Fruit fly (Drosophila melanogaster) whole organism, embryonic: ENCODE data around the gene CG46440.
A peak's percentile ranks its signal among the peaks of the same experiment; 100 is the strongest.

Experiments used
- B-H1 ChIP-seq: fragments of 200-800 bp; sonication (Bioruptor generic); IDR thresholded peaks from 3 replicates; pipeline ENCODE4 v1.3.6; 2022; ENCODE audit warnings: missing biosample characterization, missing genetic modification characterization
- BEAF-32 ChIP-seq: fragments of 200-800 bp; sonication (Bioruptor generic); optimal IDR thresholded peaks from 3 replicates; lab custom pipeline; 2017; ENCODE audit warnings: missing biosample characterization, missing genetic modification characterization, mild to moderate bottlenecking, moderate library complexity, missing genetic modification reagents
- C15 ChIP-seq: fragments of 200-800 bp; sonication (Bioruptor generic); IDR thresholded peaks from 3 replicates; pipeline ENCODE4 v1.3.6; 2022; ENCODE audit warnings: missing biosample characterization, missing genetic modification characterization
- CG10209 ChIP-seq: fragments of 200-800 bp; sonication (Bioruptor generic); optimal IDR thresholded peaks from 3 replicates; lab custom pipeline; 2017; ENCODE audit warnings: missing biosample characterization, mild to moderate bottlenecking, missing genetic modification characterization, missing genetic modification reagents
- CG10267 ChIP-seq: fragments of 200-800 bp; sonication (Bioruptor generic); optimal IDR thresholded peaks from 2 replicates; lab custom pipeline; 2018; ENCODE audit warnings: missing biosample characterization, mild to moderate bottlenecking, missing genetic modification characterization, moderate library complexity
- CG10654 ChIP-seq: fragments of 200-800 bp; sonication (Bioruptor generic); optimal IDR thresholded peaks from 2 replicates; lab custom pipeline; 2016; ENCODE audit warnings: missing biosample characterization, missing genetic modification characterization
- CG12104 ChIP-seq: fragments of 200-800 bp; sonication (Bioruptor generic); optimal IDR thresholded peaks from 3 replicates; lab custom pipeline; 2016; ENCODE audit warnings: missing biosample characterization, missing genetic modification characterization
- CG15073 ChIP-seq: fragments of 200-800 bp; sonication (Bioruptor generic); optimal IDR thresholded peaks from 2 replicates; lab custom pipeline; 2016; ENCODE audit warnings: missing biosample characterization, missing genetic modification characterization
- CG15601 ChIP-seq: fragments of 200-800 bp; sonication (Bioruptor generic); optimal IDR thresholded peaks from 3 replicates; lab custom pipeline; 2019; ENCODE audit warnings: missing biosample characterization, mild to moderate bottlenecking, missing genetic modification characterization, moderate library complexity
- CG1603 ChIP-seq: fragments of 200-800 bp; sonication (Bioruptor generic); optimal IDR thresholded peaks from 2 replicates; lab custom pipeline; 2019; ENCODE audit warnings: missing biosample characterization, mild to moderate bottlenecking, missing genetic modification characterization, moderate library complexity
- CG2120 ChIP-seq: fragments of 200-800 bp; sonication (Bioruptor generic); optimal IDR thresholded peaks from 3 replicates; lab custom pipeline; 2016; ENCODE audit warnings: missing biosample characterization, missing genetic modification characterization
- CG30431 ChIP-seq: fragments of 200-800 bp; sonication (Bioruptor generic); optimal IDR thresholded peaks from 2 replicates; lab custom pipeline; 2017; ENCODE audit warnings: missing biosample characterization, missing genetic modification characterization
- CG31224 ChIP-seq: fragments of 200-800 bp; sonication (Bioruptor generic); IDR thresholded peaks from 2 replicates; pipeline ENCODE4 v1.3.6; 2022; ENCODE audit warnings: missing biosample characterization, missing genetic modification characterization
- CG3281 ChIP-seq: fragments of 200-800 bp; sonication (Bioruptor generic); optimal IDR thresholded peaks from 3 replicates; lab custom pipeline; 2017; ENCODE audit warnings: missing biosample characterization, mild to moderate bottlenecking, missing genetic modification characterization
- CG4424 ChIP-seq: fragments of 200-800 bp; sonication (Bioruptor generic); optimal IDR thresholded peaks from 3 replicates; lab custom pipeline; 2016; ENCODE audit warnings: missing biosample characterization, missing genetic modification characterization
- CG8924 ChIP-seq: fragments of 200-800 bp; optimal IDR thresholded peaks from 3 replicates; lab custom pipeline; 2019; ENCODE audit warnings: missing biosample characterization, mild to moderate bottlenecking, missing genetic modification characterization, moderate library complexity
- CG9817 ChIP-seq: fragments of 200-800 bp; sonication (Bioruptor generic); optimal IDR thresholded peaks from 2 replicates; lab custom pipeline; 2018; ENCODE audit warnings: missing biosample characterization, mild to moderate bottlenecking, missing genetic modification characterization, moderate library complexity
- Dbx ChIP-seq: fragments of 200-800 bp; sonication (Bioruptor generic); IDR thresholded peaks from 3 replicates; pipeline ENCODE4 v1.3.6; 2022; ENCODE audit warnings: missing biosample characterization, missing genetic modification characterization
- Dfd ChIP-seq, 2 experiments: fragments of >200 bp; optimal IDR thresholded peaks; 2 replicates each; lab custom pipeline; 2017; ENCODE audit warnings: missing biosample characterization in 2 of 2, missing genetic modification characterization in 2 of 2
- Dip2 ChIP-seq: fragments of 200-800 bp; sonication (Bioruptor generic); IDR thresholded peaks from 2 replicates; pipeline ENCODE4 v1.3.6; 2022; ENCODE audit warnings: missing biosample characterization, missing genetic modification characterization
- E2f2 ChIP-seq: fragments of 200-800 bp; sonication (Bioruptor generic); IDR thresholded peaks from 2 replicates; pipeline ENCODE4 v1.3.6; 2022; ENCODE audit warnings: missing biosample characterization, missing genetic modification characterization
- Elba2 ChIP-seq: fragments of 200-800 bp; sonication (Bioruptor generic); optimal IDR thresholded peaks from 3 replicates; lab custom pipeline; 2016; ENCODE audit warnings: missing biosample characterization, missing genetic modification characterization
- Fer2 ChIP-seq: fragments of 200-800 bp; sonication (Bioruptor generic); optimal IDR thresholded peaks from 2 replicates; lab custom pipeline; 2018; ENCODE audit warnings: missing biosample characterization, mild to moderate bottlenecking, missing genetic modification characterization, moderate library complexity
- GATAe ChIP-seq: fragments of 200-800 bp; sonication (Bioruptor generic); conservative IDR thresholded peaks from 2 replicates; pipeline ENCODE4 v1.3.6; 2022; ENCODE audit warnings: missing biosample characterization, missing genetic modification characterization
- Lim3 ChIP-seq: fragments of 200-800 bp; sonication (Bioruptor generic); IDR thresholded peaks from 2 replicates; pipeline ENCODE4 v1.3.6; 2022; ENCODE audit warnings: missing biosample characterization, missing genetic modification characterization
- Rfx ChIP-seq: fragments of 200-800 bp; sonication (Bioruptor generic); IDR thresholded peaks from 2 replicates; pipeline ENCODE4 v1.3.6; 2022; ENCODE audit warnings: missing biosample characterization, missing genetic modification characterization
- Sin3A ChIP-seq: fragments of >200 bp; optimal IDR thresholded peaks from 2 replicates; lab custom pipeline; 2018
- Tbp ChIP-seq: fragments of >200 bp; optimal IDR thresholded peaks from 2 replicates; lab custom pipeline; 2018; ENCODE audit warnings: missing biosample characterization, missing genetic modification characterization
- Xbp1 ChIP-seq: fragments of 200-800 bp; sonication (Bioruptor generic); optimal IDR thresholded peaks from 3 replicates; lab custom pipeline; 2016; ENCODE audit warnings: missing biosample characterization, mild to moderate bottlenecking, missing genetic modification characterization
- ap ChIP-seq: fragments of 200-800 bp; sonication (Bioruptor generic); IDR thresholded peaks from 2 replicates; pipeline ENCODE4 v1.3.6; 2022; ENCODE audit warnings: missing biosample characterization, missing genetic modification characterization
- ara ChIP-seq: fragments of 200-800 bp; sonication (Bioruptor generic); IDR thresholded peaks from 2 replicates; pipeline ENCODE4 v1.3.6; 2022; ENCODE audit warnings: missing biosample characterization, missing genetic modification characterization
- btn ChIP-seq: fragments of 200-800 bp; sonication (Bioruptor generic); optimal IDR thresholded peaks from 2 replicates; lab custom pipeline; 2016; ENCODE audit warnings: missing biosample characterization, missing genetic modification characterization
- cg ChIP-seq: fragments of 200-800 bp; sonication (Bioruptor generic); optimal IDR thresholded peaks from 3 replicates; lab custom pipeline; 2019; ENCODE audit warnings: missing biosample characterization, mild to moderate bottlenecking, missing genetic modification characterization, moderate library complexity
- chinmo ChIP-seq: fragments of 200-800 bp; sonication (Bioruptor generic); IDR thresholded peaks from 4 replicates; pipeline ENCODE4 v1.3.6; 2022; ENCODE audit warnings: missing biosample characterization, missing genetic modification characterization; ENCODE audit not compliant: partially characterized antibody
- cwo ChIP-seq: fragments of 200-800 bp; sonication (Bioruptor generic); optimal IDR thresholded peaks from 3 replicates; lab custom pipeline; 2017; ENCODE audit warnings: missing biosample characterization, missing genetic modification characterization, mild to moderate bottlenecking, moderate library complexity, missing genetic modification reagents
- gem ChIP-seq: fragments of 200-800 bp; sonication (Bioruptor generic); optimal IDR thresholded peaks from 2 replicates; lab custom pipeline; 2019; ENCODE audit warnings: missing biosample characterization, mild to moderate bottlenecking, missing genetic modification characterization, moderate library complexity
- gt ChIP-seq: fragments of 200-800 bp; sonication (Bioruptor generic); IDR thresholded peaks from 2 replicates; pipeline ENCODE4 v1.3.6; 2022; ENCODE audit warnings: missing biosample characterization, missing genetic modification characterization
- ham ChIP-seq: fragments of 200-800 bp; sonication (Bioruptor generic); IDR thresholded peaks from 2 replicates; pipeline ENCODE4 v1.3.6; 2022; ENCODE audit warnings: missing biosample characterization, missing genetic modification characterization
- hb ChIP-seq: fragments of 200-800 bp; sonication (Bioruptor generic); IDR thresholded peaks from 3 replicates; pipeline ENCODE4 v1.3.6; 2022; ENCODE audit warnings: missing biosample characterization, missing genetic modification characterization; ENCODE audit not compliant: partially characterized antibody
- kay ChIP-seq: fragments of 200-800 bp; sonication (Bioruptor generic); optimal IDR thresholded peaks from 2 replicates; lab custom pipeline; 2016; ENCODE audit warnings: missing biosample characterization, missing genetic modification characterization
- lab ChIP-seq: fragments of 200-800 bp; sonication (Bioruptor generic); optimal IDR thresholded peaks from 3 replicates; lab custom pipeline; 2017; ENCODE audit warnings: missing biosample characterization, missing genetic modification characterization, mild to moderate bottlenecking, moderate library complexity, missing genetic modification reagents
- lmd ChIP-seq: fragments of 200-800 bp; sonication (Bioruptor generic); IDR thresholded peaks from 2 replicates; pipeline ENCODE4 v1.3.6; 2022; ENCODE audit warnings: missing biosample characterization, missing genetic modification characterization
- nau ChIP-seq: fragments of 200-800 bp; sonication (Bioruptor generic); optimal IDR thresholded peaks from 3 replicates; lab custom pipeline; 2017; ENCODE audit warnings: missing biosample characterization, mild to moderate bottlenecking, missing genetic modification characterization, missing genetic modification reagents
- pan ChIP-seq, 4 experiments: fragments of >200 bp in 3 of 4; fragments of 200-800 bp in 1 of 4; sonication (Bioruptor generic) in 1 of 4; optimal IDR thresholded peaks in 3 of 4; IDR thresholded peaks in 1 of 4; 2 replicates each; pipeline versions ENCODE4 v1.3.6 to Lab custom; 2017 to 2022; ENCODE audit warnings: missing biosample characterization in 2 of 4, missing genetic modification characterization in 2 of 4, mixed read lengths in 1 of 4
- pita ChIP-seq: fragments of 200-800 bp; sonication (Bioruptor generic); optimal IDR thresholded peaks from 2 replicates; lab custom pipeline; 2017; ENCODE audit warnings: missing biosample characterization, mild to moderate bottlenecking, missing genetic modification characterization
- rib ChIP-seq: fragments of 200-800 bp; sonication (Bioruptor generic); IDR thresholded peaks from 2 replicates; pipeline ENCODE4 v1.3.6; 2022; ENCODE audit warnings: missing biosample characterization, missing genetic modification characterization
- salm ChIP-seq: fragments of 200-800 bp; sonication (Bioruptor generic); optimal IDR thresholded peaks from 2 replicates; lab custom pipeline; 2018; ENCODE audit warnings: missing biosample characterization, mild to moderate bottlenecking, missing genetic modification characterization
- tll ChIP-seq, 2 experiments: fragments of 200-800 bp in 1 of 2; fragments of >200 bp in 1 of 2; sonication (Bioruptor generic) in 1 of 2; optimal IDR thresholded peaks; 2 replicates each; lab custom pipeline; 2017 to 2019; ENCODE audit warnings: missing biosample characterization in 2 of 2, missing genetic modification characterization in 2 of 2, mild to moderate bottlenecking in 1 of 2, moderate library complexity in 1 of 2
- trh ChIP-seq: fragments of 200-800 bp; sonication (Bioruptor generic); optimal IDR thresholded peaks from 2 replicates; lab custom pipeline; 2016; ENCODE audit warnings: missing biosample characterization, missing genetic modification characterization

Gene CG46440

DNA sequence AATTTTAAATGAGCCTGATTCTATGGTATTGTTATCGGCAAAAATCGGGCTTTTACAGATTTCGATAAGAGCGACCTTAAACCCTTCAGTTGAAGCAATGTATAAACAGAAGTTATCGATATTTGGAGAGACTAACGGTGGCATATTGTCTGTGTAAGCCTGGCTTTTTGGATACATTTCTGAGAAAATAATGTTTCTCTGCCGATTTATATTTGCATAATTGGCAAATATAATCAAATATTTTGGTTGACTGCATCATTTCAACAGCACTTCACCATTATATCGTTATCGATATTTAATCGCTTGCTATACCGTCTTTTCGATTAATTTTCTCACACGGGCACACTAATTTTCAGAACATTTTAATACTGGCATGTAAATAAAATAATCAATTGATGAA, 12.2 kb upstream of the CG46440 start, which contains the start of gene CG16952 (continued):
- peak; percentile 65 for TF ChIP-seq E2f2 (GFP tag; lab: Robert Waterston, UW)
- TF ChIP-seq Tbp (GFP tag; lab: Kevin White, UChicago), result no peak
- no peak for TF ChIP-seq CG4424
- TF ChIP-seq cg (GFP tag; lab: Kevin White, UChicago), result no peak
- no peak for TF ChIP-seq ara (GFP tag; lab: Robert Waterston, UW)
- TF ChIP-seq CG10654 (GFP tag; lab: Kevin White, UChicago), result no peak
- no peak for TF ChIP-seq ham (GFP tag; lab: Robert Waterston, UW)
- peak; percentile 30 for TF ChIP-seq CG8924 (tag; lab: Kevin White, UChicago)
- TF ChIP-seq lab (GFP tag; lab: Kevin White, UChicago), result no peak
- TF ChIP-seq Dip2 (GFP tag; lab: Robert Waterston, UW), result no peak
- no peak for TF ChIP-seq btn (GFP tag; lab: Kevin White, UChicago)
- TF ChIP-seq hb (GFP tag; lab: Robert Waterston, UW), result peak; percentile 92
- peak; percentile 16 for TF ChIP-seq CG15601 (tag; lab: Kevin White, UChicago)
- TF ChIP-seq tll (GFP tag; optimal IDR thresholded peaks at IDR 0.05; lab: Kevin White, UChicago), result no peak
- TF ChIP-seq Elba2 (GFP tag; lab: Kevin White, UChicago), result no peak
- TF ChIP-seq gem (tag; lab: Kevin White, UChicago), result peak; percentile 9
- peak; percentile 47 for TF ChIP-seq CG10267 (tag; lab: Kevin White, UChicago)
- no peak for TF ChIP-seq CG9817 (tag; lab: Kevin White, UChicago)
- no peak for TF ChIP-seq lmd (GFP tag; lab: Robert Waterston, UW)
- no peak for TF ChIP-seq CG30431 (GFP tag; lab: Kevin White, UChicago)
- TF ChIP-seq Lim3 (GFP tag; lab: Robert Waterston, UW), result no peak
- TF ChIP-seq BEAF-32, result peak; percentile 91
- TF ChIP-seq rib (GFP tag; lab: Robert Waterston, UW), result no peak
- TF ChIP-seq pan (optimal IDR thresholded peaks at IDR 0.05; lab: Kevin White, UChicago), result no peak
- no peak for TF ChIP-seq pan (GFP tag; optimal IDR thresholded peaks at IDR 0.05 in 1 of 2, IDR thresholded peaks at IDR 0.05 in 1 of 2)
- TF ChIP-seq salm, result no peak
- no peak for TF ChIP-seq ap
- TF ChIP-seq CG15073 (GFP tag; lab: Kevin White, UChicago), result no peak
- TF ChIP-seq pita, result no peak
- no peak for TF ChIP-seq B-H1
- TF ChIP-seq Sin3A (lab: Kevin White, UChicago), result peak; percentile 23
- no peak for TF ChIP-seq gt (GFP tag; lab: Robert Waterston, UW)
- no peak for TF ChIP-seq Dfd (GFP tag; optimal IDR thresholded peaks at IDR 0.05; lab: Kevin White, UChicago)
- no peak for TF ChIP-seq Dbx (GFP tag; lab: Robert Waterston, UW)
- TF ChIP-seq CG2120, result peak; percentile 12
- TF ChIP-seq Rfx (GFP tag; lab: Robert Waterston, UW), result 0 out of 2 replicates have a peak, but pooled peaks have one; percentile 17
- TF ChIP-seq cwo, result no peak
- 0 out of 4 replicates have a peak, but pooled peaks have one; percentile 59 for TF ChIP-seq chinmo (GFP tag; lab: Robert Waterston, UW)
- TF ChIP-seq CG10209 (GFP tag; lab: Kevin White, UChicago), result no peak
- TF ChIP-seq Xbp1 (GFP tag; lab: Kevin White, UChicago), result no peak
- TF ChIP-seq CG31224 (GFP tag; lab: Robert Waterston, UW), result no peak
- TF ChIP-seq CG12104 (GFP tag; lab: Kevin White, UChicago), result no peak
- TF ChIP-seq GATAe (GFP tag; lab: Robert Waterston, UW), result no peak
- TF ChIP-seq CG1603, result peak; percentile 58
- TF ChIP-seq kay, result no peak
- no peak for TF ChIP-seq trh (GFP tag; lab: Kevin White, UChicago)
- no peak for TF ChIP-seq C15 (GFP tag; lab: Robert Waterston, UW)
- TF ChIP-seq CG3281 (GFP tag; lab: Kevin White, UChicago), result no peak
- no peak for TF ChIP-seq Fer2 (tag; lab: Kevin White, UChicago)
- TF ChIP-seq nau (GFP tag; lab: Kevin White, UChicago), result no peak
